Worm (Caenorhabditis elegans): ENCODE measurements around the gene noa-1.

Gene noa-1

ce11 chrII:13500582-13500981, 40.3 kb downstream of the noa-1 start:
- TF ChIP-seq sea-1 (GFP tag; conservative IDR thresholded peaks at IDR 0.05), result no peak

- no peak for TF ChIP-seq F13C5.2 (tag; optimal IDR thresholded peaks at IDR 0.05)
- TF ChIP-seq hmg-4 (GFP tag; optimal IDR thresholded peaks at IDR 0.05), result no peak
- TF ChIP-seq ama-1 (optimal IDR thresholded peaks at IDR 0.05), result no peak
- no peak for TF ChIP-seq tbx-11 (GFP tag; IDR thresholded peaks at IDR 0.05)
- TF ChIP-seq ceh-13 (GFP tag; optimal IDR thresholded peaks at IDR 0.05), result no peak
- no peak for TF ChIP-seq hnd-1 (tag; optimal IDR thresholded peaks at IDR 0.05)
- TF ChIP-seq ets-7 (tag; optimal IDR thresholded peaks at IDR 0.05), result no peak
- no peak for TF ChIP-seq sea-1 (GFP tag; conservative IDR thresholded peaks at IDR 0.05)
- TF ChIP-seq flt-1 (GFP tag; IDR thresholded peaks at IDR 0.05), result no peak
- no peak for TF ChIP-seq tbx-37 (GFP tag; conservative IDR thresholded peaks at IDR 0.05)
- no peak for TF ChIP-seq scrt-1 (GFP tag; IDR thresholded peaks at IDR 0.05)
- TF ChIP-seq ceh-36 (tag; optimal IDR thresholded peaks at IDR 0.05), result no peak
- no peak for TF ChIP-seq B0310.2 (tag; optimal IDR thresholded peaks at IDR 0.05)
These were observed 45.1 kb downstream of the noa-1 start, which contains the start of gene drr-1 for ce11 chrII:13495718-13496117. Gene drr-1, minus strand, starts transcription at chrII:13495900.

ce11 chrII:13494762-13495161, 46.1 kb downstream of the noa-1 start:
- TF ChIP-seq tbx-37 (GFP tag; conservative IDR thresholded peaks at IDR 0.05), result no peak
- no peak for TF ChIP-seq B0310.2 (tag; optimal IDR thresholded peaks at IDR 0.05)
- no peak for TF ChIP-seq ceh-36 (tag; optimal IDR thresholded peaks at IDR 0.05)
- no peak for TF ChIP-seq sea-1 (GFP tag; conservative IDR thresholded peaks at IDR 0.05)
- no peak for TF ChIP-seq hnd-1 (tag; optimal IDR thresholded peaks at IDR 0.05)
- TF ChIP-seq scrt-1 (GFP tag; IDR thresholded peaks at IDR 0.05), result no peak
- TF ChIP-seq tbx-11 (GFP tag; IDR thresholded peaks at IDR 0.05), result no peak
- TF ChIP-seq aly-1 (tag; optimal IDR thresholded peaks at IDR 0.05), result no peak
- no peak for TF ChIP-seq hmbx-1 (tag; optimal IDR thresholded peaks at IDR 0.05)
- no peak for TF ChIP-seq ets-7 (tag; optimal IDR thresholded peaks at IDR 0.05)
- no peak for TF ChIP-seq ceh-13 (GFP tag; optimal IDR thresholded peaks at IDR 0.05)
- no peak for TF ChIP-seq flt-1 (GFP tag; IDR thresholded peaks at IDR 0.05)
- TF ChIP-seq ama-1 (optimal IDR thresholded peaks at IDR 0.05), result no peak
- TF ChIP-seq hmg-4 (GFP tag; optimal IDR thresholded peaks at IDR 0.05), result no peak
- no peak for TF ChIP-seq pes-1 (GFP tag; IDR thresholded peaks at IDR 0.05)
- TF ChIP-seq tra-4 (tag; optimal IDR thresholded peaks at IDR 0.05), result no peak
- TF ChIP-seq F13C5.2 (tag; optimal IDR thresholded peaks at IDR 0.05), result no peak

- TF ChIP-seq F13C5.2 (tag; optimal IDR thresholded peaks at IDR 0.05), result no peak
- TF ChIP-seq ama-1 (optimal IDR thresholded peaks at IDR 0.05), result no peak
- TF ChIP-seq tbx-37 (GFP tag; conservative IDR thresholded peaks at IDR 0.05), result no peak
- 0 out of 2 replicates have a peak, but pooled peaks have one; percentile 21 for TF ChIP-seq scrt-1 (GFP tag; IDR thresholded peaks at IDR 0.05)
- TF ChIP-seq ets-7 (tag; optimal IDR thresholded peaks at IDR 0.05), result no peak
- TF ChIP-seq ceh-13 (GFP tag; optimal IDR thresholded peaks at IDR 0.05), result no peak
- TF ChIP-seq hmbx-1 (tag; optimal IDR thresholded peaks at IDR 0.05), result no peak
- no peak for TF ChIP-seq hmg-4 (GFP tag; optimal IDR thresholded peaks at IDR 0.05)
These were observed 46.6 kb downstream of the noa-1 start, which contains the start of gene ndua-7 for ce11 chrII:13494175-13494650. Gene ndua-7, minus strand, starts transcription at chrII:13494600.

- TF ChIP-seq ceh-13 (GFP tag; optimal IDR thresholded peaks at IDR 0.05), result no peak
- no peak for TF ChIP-seq hnd-1 (tag; optimal IDR thresholded peaks at IDR 0.05)
- no peak for TF ChIP-seq scrt-1 (GFP tag; IDR thresholded peaks at IDR 0.05)
- no peak for TF ChIP-seq F13C5.2 (tag; optimal IDR thresholded peaks at IDR 0.05)
- no peak for TF ChIP-seq B0310.2 (tag; optimal IDR thresholded peaks at IDR 0.05)
- TF ChIP-seq aly-1 (tag; optimal IDR thresholded peaks at IDR 0.05), result no peak
- no peak for TF ChIP-seq hmbx-1 (tag; optimal IDR thresholded peaks at IDR 0.05)
- no peak for TF ChIP-seq hmg-4 (GFP tag; optimal IDR thresholded peaks at IDR 0.05)
- no peak for TF ChIP-seq flt-1 (GFP tag; IDR thresholded peaks at IDR 0.05)
- no peak for TF ChIP-seq tbx-11 (GFP tag; IDR thresholded peaks at IDR 0.05)
- TF ChIP-seq tra-4 (tag; optimal IDR thresholded peaks at IDR 0.05), result no peak
- TF ChIP-seq tbx-37 (GFP tag; conservative IDR thresholded peaks at IDR 0.05), result no peak
- TF ChIP-seq ama-1 (optimal IDR thresholded peaks at IDR 0.05), result no peak
- no peak for TF ChIP-seq ets-7 (tag; optimal IDR thresholded peaks at IDR 0.05)
- no peak for TF ChIP-seq pes-1 (GFP tag; IDR thresholded peaks at IDR 0.05)
- TF ChIP-seq ceh-36 (tag; optimal IDR thresholded peaks at IDR 0.05), result no peak
These were observed 47.9 kb downstream of the noa-1 start, which contains the start of gene F45H10.2 for ce11 chrII:13492948-13493347. Gene F45H10.2, minus strand, starts transcription at chrII:13493048.

DNA sequence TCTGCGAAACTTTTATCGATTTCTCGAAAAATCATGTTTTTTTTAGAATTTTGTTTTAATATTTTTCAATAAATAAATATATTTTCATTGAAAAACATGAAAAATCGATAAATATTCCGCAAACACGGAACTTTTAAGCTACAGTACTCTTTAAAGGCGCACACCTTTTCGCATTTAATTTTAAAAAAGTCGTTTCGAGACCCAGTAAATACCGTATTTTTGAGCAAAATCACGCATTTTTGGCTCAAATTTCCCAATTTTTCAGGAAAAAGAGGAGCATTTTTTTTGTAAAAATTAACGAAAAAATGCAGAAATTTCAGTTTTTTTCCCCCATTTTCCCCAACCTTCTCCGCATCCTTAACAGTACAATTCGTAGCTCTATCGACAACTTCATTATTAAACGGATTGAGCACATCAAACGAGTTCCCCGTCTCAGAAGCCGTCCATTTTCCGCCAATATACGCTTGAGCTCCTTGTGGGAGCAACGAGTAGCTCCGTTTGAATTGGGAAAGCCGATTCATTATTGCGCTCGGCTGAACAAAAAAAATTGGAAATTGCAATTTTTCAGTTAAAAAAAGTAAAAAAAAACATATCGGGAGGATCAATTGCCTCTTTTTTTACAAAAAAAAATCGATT, 49.5 kb downstream of the noa-1 start, which contains the start of gene alh-7:
Gene alh-7, minus strand, starts transcription at position 533 of the 636 bp plus-strand sequence.
- TF ChIP-seq scrt-1 (GFP tag; IDR thresholded peaks at IDR 0.05) (no peak), ama-1 (optimal IDR thresholded peaks at IDR 0.05) (no peak), ceh-13 (GFP tag; optimal IDR thresholded peaks at IDR 0.05) (no peak), tbx-37 (GFP tag; conservative IDR thresholded peaks at IDR 0.05) (no peak), tra-4 (tag; optimal IDR thresholded peaks at IDR 0.05) (no peak), hmbx-1 (tag; optimal IDR thresholded peaks at IDR 0.05) (no peak), sea-1 (GFP tag; conservative IDR thresholded peaks at IDR 0.05) (no peak), pes-1 (GFP tag; IDR thresholded peaks at IDR 0.05) (no peak), B0310.2 (tag; optimal IDR thresholded peaks at IDR 0.05) (no peak), tbx-11 (GFP tag; IDR thresholded peaks at IDR 0.05) (no peak), ets-7 (tag; optimal IDR thresholded peaks at IDR 0.05) (no peak), flt-1 (GFP tag; IDR thresholded peaks at IDR 0.05) (no peak), F13C5.2 (tag; optimal IDR thresholded peaks at IDR 0.05) (no peak), ceh-36 (tag; optimal IDR thresholded peaks at IDR 0.05) (no peak), aly-1 (tag; optimal IDR thresholded peaks at IDR 0.05) (no peak), hmg-4 (GFP tag; optimal IDR thresholded peaks at IDR 0.05) (no peak), hnd-1 (tag; optimal IDR thresholded peaks at IDR 0.05) (no peak)

DNA sequence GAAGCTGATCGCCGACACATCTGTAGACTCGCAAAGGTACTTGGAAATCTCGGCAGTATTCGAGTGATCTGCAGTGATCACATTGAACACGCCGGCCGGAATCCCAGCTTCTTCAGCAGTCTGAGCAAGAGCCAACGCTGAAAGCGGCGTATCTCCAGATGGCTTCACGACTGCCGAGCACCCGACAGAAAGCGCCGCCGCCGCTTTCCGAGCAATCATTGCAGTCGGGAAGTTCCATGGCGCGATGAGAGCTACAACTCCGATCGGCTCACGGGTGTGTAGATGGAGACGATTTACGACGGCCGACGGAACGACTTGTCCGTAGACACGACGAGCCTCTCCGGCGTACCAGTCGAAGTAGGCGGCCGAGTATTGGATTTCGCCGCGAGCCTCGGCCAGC, 51.0 kb downstream of the noa-1 start:
- no peak for TF ChIP-seq ceh-36 (tag; optimal IDR thresholded peaks at IDR 0.05)
- TF ChIP-seq aly-1 (tag; optimal IDR thresholded peaks at IDR 0.05), result peak; percentile 10
